Worm (Caenorhabditis elegans) whole organism, early embryonic: ENCODE measurements around the gene tbx-40.

Source experiments
- B0310.2 ChIP-seq: sonication (generic microtip); optimal IDR thresholded peaks from 2 replicates; lab custom pipeline; 2016; ENCODE audit warnings: mild to moderate bottlenecking, missing genetic modification characterization, missing compliant biosample characterization
- F13C5.2 ChIP-seq: sonication (generic microtip); optimal IDR thresholded peaks from 2 replicates; lab custom pipeline; 2017; ENCODE audit warnings: mild to moderate bottlenecking, missing genetic modification characterization, inconsistent platforms, missing compliant biosample characterization
- aly-1 ChIP-seq: sonication (generic microtip); optimal IDR thresholded peaks from 2 replicates; lab custom pipeline; 2016; ENCODE audit warnings: missing genetic modification characterization, missing compliant biosample characterization
- ama-1 ChIP-seq: fragments of 150-350 bp; optimal IDR thresholded peaks from 2 replicates; lab custom pipeline; 2014
- ceh-13 ChIP-seq: fragments of 200-800 bp; sonication (Bioruptor generic); optimal IDR thresholded peaks from 2 replicates; lab custom pipeline; 2018; ENCODE audit warnings: mild to moderate bottlenecking, missing genetic modification characterization, missing compliant biosample characterization
- ceh-36 ChIP-seq: sonication (generic microtip); optimal IDR thresholded peaks from 2 replicates; lab custom pipeline; 2016; ENCODE audit warnings: missing genetic modification characterization, inconsistent platforms, missing compliant biosample characterization
- ets-7 ChIP-seq: sonication (generic microtip); optimal IDR thresholded peaks from 2 replicates; lab custom pipeline; 2016; ENCODE audit warnings: missing genotype, missing genetic modification characterization, missing compliant biosample characterization
- flt-1 ChIP-seq: fragments of 200-800 bp; sonication (Bioruptor generic); IDR thresholded peaks from 2 replicates; pipeline ENCODE4 v1.3.6; 2022; ENCODE audit warnings: missing genetic modification characterization, missing compliant biosample characterization
- hmbx-1 ChIP-seq: sonication (generic microtip); optimal IDR thresholded peaks from 2 replicates; lab custom pipeline; 2016; ENCODE audit warnings: mild to moderate bottlenecking, missing genetic modification characterization, missing compliant biosample characterization
- hmg-4 ChIP-seq: fragments of 200-800 bp; sonication (Bioruptor generic); optimal IDR thresholded peaks from 2 replicates; lab custom pipeline; 2018; ENCODE audit warnings: mild to moderate bottlenecking, missing genetic modification characterization, missing compliant biosample characterization
- hnd-1 ChIP-seq: sonication (generic microtip); optimal IDR thresholded peaks from 2 replicates; lab custom pipeline; 2016; ENCODE audit warnings: missing genetic modification characterization, missing compliant biosample characterization
- pes-1 ChIP-seq: fragments of 200-800 bp; sonication (Bioruptor generic); IDR thresholded peaks from 2 replicates; pipeline ENCODE4 v1.3.6; 2022; ENCODE audit warnings: missing genetic modification reagents, missing genetic modification characterization, missing compliant biosample characterization
- scrt-1 ChIP-seq: fragments of 200-800 bp; sonication (Bioruptor generic); IDR thresholded peaks from 2 replicates; pipeline ENCODE4 v1.3.6; 2022; ENCODE audit warnings: missing genetic modification characterization, missing compliant biosample characterization
- sea-1 ChIP-seq: fragments of 200-800 bp; sonication (Bioruptor generic); conservative IDR thresholded peaks from 2 replicates; pipeline ENCODE4 v1.3.6; 2022; ENCODE audit warnings: missing genetic modification characterization, missing compliant biosample characterization
- tbx-11 ChIP-seq: fragments of 200-800 bp; sonication (Bioruptor generic); IDR thresholded peaks from 2 replicates; pipeline ENCODE4 v1.3.6; 2022; ENCODE audit warnings: missing genetic modification characterization, missing compliant biosample characterization
- tbx-37 ChIP-seq: fragments of 200-800 bp; sonication (Bioruptor generic); conservative IDR thresholded peaks from 2 replicates; pipeline ENCODE4 v1.3.6; 2022; ENCODE audit warnings: missing genetic modification reagents, missing genetic modification characterization, missing compliant biosample characterization
- tra-4 ChIP-seq: sonication (generic microtip); optimal IDR thresholded peaks from 2 replicates; lab custom pipeline; 2017; ENCODE audit warnings: missing genetic modification characterization, missing compliant biosample characterization

The tbx-40 gene

DNA sequence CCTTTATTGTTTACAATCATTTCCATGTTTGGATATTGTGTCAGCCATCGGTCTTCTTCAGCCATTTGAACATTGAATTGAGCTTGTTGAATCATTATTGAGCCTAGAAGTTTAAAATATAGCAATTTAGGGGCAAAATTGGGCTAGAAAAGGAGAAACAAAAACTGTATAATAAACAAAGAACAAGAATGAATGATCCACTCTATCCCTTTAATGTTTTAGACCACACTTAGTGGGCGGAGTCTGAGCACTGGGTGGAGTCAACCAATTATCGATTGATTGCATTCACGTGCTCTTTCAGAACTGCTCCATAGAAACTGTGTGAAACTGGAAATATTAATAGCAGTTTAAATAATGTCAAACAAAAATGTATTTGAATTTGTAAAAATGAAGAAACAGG lies at the start of gene tbx-40:
Gene tbx-40 (minus strand): TSS at position 101 of the 400 bp plus-strand sequence.
- no peak for TF ChIP-seq aly-1 (tag; lab: Kevin White, UChicago)
- no peak for TF ChIP-seq B0310.2
- TF ChIP-seq pes-1 (GFP tag; lab: Robert Waterston, UW) = no peak
- TF ChIP-seq flt-1 = no peak
- TF ChIP-seq ceh-36 (tag; lab: Kevin White, UChicago) = no peak
- no peak for TF ChIP-seq tra-4
- TF ChIP-seq ama-1 (lab: Kevin White, UChicago) = no peak
- no peak for TF ChIP-seq tbx-37 (GFP tag; lab: Robert Waterston, UW)
- TF ChIP-seq ceh-13 (GFP tag; lab: Kevin White, UChicago) = no peak
- TF ChIP-seq hmbx-1 (tag; lab: Kevin White, UChicago) = no peak
- no peak for TF ChIP-seq hnd-1 (tag; lab: Kevin White, UChicago)

DNA sequence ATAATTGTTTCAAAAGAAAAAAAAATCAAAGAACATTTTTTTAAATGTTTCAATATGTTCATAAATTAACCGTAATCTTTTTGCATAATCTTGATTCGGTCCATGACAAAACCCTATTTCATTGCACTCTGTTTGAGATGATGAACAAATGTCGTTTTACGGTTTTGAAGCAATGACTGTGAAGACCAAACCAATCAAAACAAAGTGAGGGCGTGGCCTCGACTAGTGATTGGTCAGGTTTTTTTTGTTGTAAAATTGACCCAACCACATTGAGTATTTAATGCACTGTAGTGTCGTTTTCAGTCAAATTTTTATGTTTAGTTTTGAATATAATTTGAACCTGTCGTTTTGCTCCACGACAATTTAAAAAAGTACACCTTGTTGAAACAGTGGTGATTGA lies 49.5 kb upstream of the tbx-40 start:
- TF ChIP-seq tbx-11 (GFP tag; lab: Robert Waterston, UW) (no peak), hnd-1 (tag; lab: Kevin White, UChicago) (no peak), scrt-1 (GFP tag; lab: Robert Waterston, UW) (no peak)

- TF ChIP-seq pes-1 (GFP tag; lab: Robert Waterston, UW) (no peak), ama-1 (lab: Kevin White, UChicago) (no peak), hmg-4 (GFP tag; lab: Kevin White, UChicago) (no peak), flt-1 (no peak), tbx-37 (GFP tag; lab: Robert Waterston, UW) (no peak), hnd-1 (tag; lab: Kevin White, UChicago) (no peak), F13C5.2 (tag; lab: Kevin White, UChicago) (no peak), hmbx-1 (tag; lab: Kevin White, UChicago) (no peak), ceh-13 (GFP tag; lab: Kevin White, UChicago) (no peak), aly-1 (tag; lab: Kevin White, UChicago) (no peak), sea-1 (no peak), scrt-1 (GFP tag; lab: Robert Waterston, UW) (no peak), ets-7 (tag; lab: Kevin White, UChicago) (no peak), B0310.2 (no peak), tbx-11 (GFP tag; lab: Robert Waterston, UW) (no peak)
These were observed 33.9 kb upstream of the tbx-40 start for ce11 chrIV:15361884-15362283.

DNA sequence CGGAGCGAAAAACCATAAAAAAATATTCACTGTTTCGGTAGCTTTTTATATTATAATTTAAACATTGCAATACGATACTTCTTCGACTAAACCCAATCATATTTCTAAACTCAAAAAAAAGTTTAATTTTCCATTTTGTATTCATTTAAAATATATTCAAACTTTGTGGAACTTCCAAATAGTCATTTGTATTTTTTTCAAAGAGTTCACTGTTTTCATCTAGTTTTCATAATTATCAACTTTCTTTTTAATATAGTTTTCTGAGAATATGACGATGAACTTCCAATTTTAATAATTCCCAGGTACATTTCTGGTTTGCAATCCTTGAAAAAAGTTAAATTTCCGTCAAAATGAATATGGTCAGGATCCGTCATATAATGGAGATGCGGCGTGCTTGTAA lies 33.3 kb upstream of the tbx-40 start, which contains the start of gene cpna-4:
Gene cpna-4 (plus strand): TSS at position 301 of the 400 bp plus-strand sequence.
- TF ChIP-seq tbx-37 (GFP tag; lab: Robert Waterston, UW) = no peak
- TF ChIP-seq F13C5.2 (tag; lab: Kevin White, UChicago) = no peak
- no peak for TF ChIP-seq sea-1
- no peak for TF ChIP-seq tra-4
- no peak for TF ChIP-seq flt-1
- no peak for TF ChIP-seq B0310.2
- TF ChIP-seq ceh-36 (tag; lab: Kevin White, UChicago) = no peak
- no peak for TF ChIP-seq aly-1 (tag; lab: Kevin White, UChicago)
- no peak for TF ChIP-seq ama-1 (lab: Kevin White, UChicago)
- TF ChIP-seq ceh-13 (GFP tag; lab: Kevin White, UChicago) = no peak

ce11 chrIV:15336778-15337177 lies 8.8 kb upstream of the tbx-40 start, which contains the start of gene irld-59:
Gene irld-59, plus strand, starts transcription at chrIV:15337078.
- TF ChIP-seq ceh-36 (tag; lab: Kevin White, UChicago) = no peak
- TF ChIP-seq hnd-1 (tag; lab: Kevin White, UChicago) = no peak
- TF ChIP-seq F13C5.2 (tag; lab: Kevin White, UChicago) = no peak
- no peak for TF ChIP-seq sea-1
- no peak for TF ChIP-seq ceh-13 (GFP tag; lab: Kevin White, UChicago)
- no peak for TF ChIP-seq aly-1 (tag; lab: Kevin White, UChicago)
- TF ChIP-seq ets-7 (tag; lab: Kevin White, UChicago) = no peak
- no peak for TF ChIP-seq tbx-11 (GFP tag; lab: Robert Waterston, UW)
- no peak for TF ChIP-seq tbx-37 (GFP tag; lab: Robert Waterston, UW)

DNA sequence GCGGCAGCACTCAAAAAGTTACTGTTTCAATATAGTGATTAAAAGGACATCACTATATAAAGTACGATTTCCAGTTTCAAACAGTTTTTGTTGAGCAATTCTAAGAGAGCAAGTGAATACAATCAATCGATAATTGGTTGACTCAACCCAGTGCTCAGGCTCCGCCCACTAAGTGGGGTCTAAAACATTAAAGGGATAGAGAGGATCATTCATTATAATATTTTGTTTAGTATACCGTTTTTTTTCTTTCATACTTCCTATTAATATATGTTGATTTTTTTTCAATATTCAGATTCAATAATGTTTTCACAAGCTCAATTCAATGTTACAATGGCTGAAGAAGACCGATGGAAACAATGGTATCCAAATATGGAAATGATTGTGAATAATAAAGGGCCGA lies 4.4 kb downstream of the tbx-40 start, which contains the start of gene tbx-39:
Gene tbx-39 (plus strand): TSS at position 301 of the 400 bp plus-strand sequence.
- TF ChIP-seq sea-1 (no peak), ets-7 (tag; lab: Kevin White, UChicago) (no peak), F13C5.2 (tag; lab: Kevin White, UChicago) (no peak), tbx-11 (GFP tag; lab: Robert Waterston, UW) (no peak), hmbx-1 (tag; lab: Kevin White, UChicago) (no peak)

DNA sequence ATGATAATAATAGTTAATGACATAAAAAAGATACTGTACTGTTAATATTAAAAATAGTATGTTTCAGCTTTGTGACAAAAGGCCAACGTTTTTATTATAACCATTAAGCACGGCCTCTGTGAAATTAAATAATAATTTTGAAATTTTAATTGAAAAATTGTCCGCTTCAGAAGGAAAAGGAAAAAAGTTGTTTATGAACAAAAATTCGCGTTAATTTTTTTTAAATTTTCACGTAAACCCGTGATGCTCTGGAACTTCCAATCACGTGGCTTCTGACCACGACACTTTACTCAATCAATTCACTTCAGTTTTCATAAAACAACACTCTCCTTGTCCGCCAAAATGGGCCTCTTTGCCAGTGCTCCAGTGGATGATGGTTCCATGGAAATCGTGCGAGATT lies 6.7 kb downstream of the tbx-40 start, which contains the start of gene Y73F8A.15:
Gene Y73F8A.15 (plus strand): TSS at position 301 of the 400 bp plus-strand sequence.
- no peak for TF ChIP-seq ceh-36 (tag; lab: Kevin White, UChicago)
- no peak for TF ChIP-seq ets-7 (tag; lab: Kevin White, UChicago)
- TF ChIP-seq ceh-13 (GFP tag; lab: Kevin White, UChicago) = no peak
- no peak for TF ChIP-seq ama-1 (lab: Kevin White, UChicago)
- TF ChIP-seq F13C5.2 (tag; lab: Kevin White, UChicago) = no peak
- TF ChIP-seq tbx-37 (GFP tag; lab: Robert Waterston, UW) = no peak
- no peak for TF ChIP-seq tra-4
- TF ChIP-seq hmbx-1 (tag; lab: Kevin White, UChicago) = no peak
- TF ChIP-seq scrt-1 (GFP tag; lab: Robert Waterston, UW) = no peak
- TF ChIP-seq sea-1 = no peak
- TF ChIP-seq tbx-11 (GFP tag; lab: Robert Waterston, UW) = no peak
- no peak for TF ChIP-seq B0310.2
- no peak for TF ChIP-seq hmg-4 (GFP tag; lab: Kevin White, UChicago)
- no peak for TF ChIP-seq aly-1 (tag; lab: Kevin White, UChicago)
- TF ChIP-seq pes-1 (GFP tag; lab: Robert Waterston, UW) = no peak
- no peak for TF ChIP-seq hnd-1 (tag; lab: Kevin White, UChicago)
- no peak for TF ChIP-seq flt-1
